Worm (Caenorhabditis elegans) whole organism, L4 larva: ENCODE data around the gene try-3.

ENCODE experiments used
- F10B5.3 ChIP-seq: sonication (generic microtip); optimal IDR thresholded peaks from 2 replicates; lab custom pipeline; 2016; ENCODE audit warnings: mild to moderate bottlenecking, missing genetic modification characterization, missing compliant biosample characterization
- ZK546.5 ChIP-seq, 2 experiments: sonication (generic microtip); optimal IDR thresholded peaks; 2 replicates each; lab custom pipeline; 2017; ENCODE audit warnings: missing biosample characterization in 2 of 2, missing genetic modification characterization in 2 of 2
- aha-1 ChIP-seq: fragments of 150-350 bp; peaks from one replicate; lab custom pipeline; 2014; ENCODE audit warnings: missing biosample characterization, missing genetic modification characterization
- aly-2 ChIP-seq: sonication (generic microtip); optimal IDR thresholded peaks from 2 replicates; lab custom pipeline; 2018; ENCODE audit warnings: missing biosample characterization, missing genetic modification characterization
- ama-1 ChIP-seq: fragments of 150-350 bp; optimal IDR thresholded peaks from 2 replicates; lab custom pipeline; 2014; ENCODE audit warnings: inconsistent platforms, mixed read lengths
- ceh-28 ChIP-seq: fragments of 150-350 bp; optimal IDR thresholded peaks from 2 replicates; lab custom pipeline; 2014; ENCODE audit warnings: missing biosample characterization, missing genetic modification reagents, missing genetic modification characterization
- cey-2 ChIP-seq: sonication (generic microtip); optimal IDR thresholded peaks from 3 replicates; lab custom pipeline; 2017; ENCODE audit warnings: missing genetic modification characterization, mild to moderate bottlenecking, missing compliant biosample characterization, antibody characterized with exemption, borderline replicate concordance; ENCODE audit not compliant: insufficient read depth
- ctbp-1 ChIP-seq: fragments of 200-800 bp; sonication (Bioruptor generic); IDR thresholded peaks from 2 replicates; pipeline ENCODE4 v1.3.6; 2022; ENCODE audit warnings: missing genetic modification reagents, missing genetic modification characterization, missing compliant biosample characterization
- daf-16 ChIP-seq, 3 experiments: sonication (generic microtip); optimal IDR thresholded peaks; 2 replicates each; lab custom pipeline; 2016 to 2017; ENCODE audit warnings: missing genetic modification characterization in 3 of 3, missing genetic modification reagents in 3 of 3, mild to moderate bottlenecking in 2 of 3, missing compliant biosample characterization in 2 of 3, missing biosample characterization in 1 of 3, moderate library complexity in 1 of 3
- daf-19 ChIP-seq: fragments of 200-800 bp; sonication (Bioruptor generic); conservative IDR thresholded peaks from 2 replicates; pipeline ENCODE4 v1.3.6; 2022; ENCODE audit warnings: missing genetic modification characterization, missing compliant biosample characterization
- daf-8 ChIP-seq: fragments of 200-800 bp; sonication (Bioruptor generic); IDR thresholded peaks from 2 replicates; pipeline ENCODE4 v1.3.6; 2022; ENCODE audit warnings: missing genetic modification characterization, missing compliant biosample characterization
- dmd-6 ChIP-seq: fragments of 200-800 bp; sonication (Bioruptor generic); IDR thresholded peaks from 2 replicates; pipeline ENCODE4 v1.3.6; 2022; ENCODE audit warnings: missing genetic modification reagents, missing genetic modification characterization, missing compliant biosample characterization
- duxl-1 ChIP-seq: sonication (generic microtip); optimal IDR thresholded peaks from 2 replicates; lab custom pipeline; 2016; ENCODE audit warnings: mild to moderate bottlenecking, missing genetic modification characterization, moderate library complexity, missing compliant biosample characterization; ENCODE audit not compliant: poor library complexity
- egl-43 ChIP-seq: fragments of 200-800 bp; sonication (Bioruptor generic); IDR thresholded peaks from 2 replicates; pipeline ENCODE4 v1.3.6; 2022; ENCODE audit warnings: missing genetic modification reagents, missing genetic modification characterization, missing compliant biosample characterization
- fkh-10 ChIP-seq: fragments of 150-350 bp; optimal IDR thresholded peaks from 2 replicates; lab custom pipeline; 2014; ENCODE audit warnings: missing biosample characterization, missing genetic modification reagents, missing genetic modification characterization
- hlh-30 ChIP-seq: sonication (generic microtip); optimal IDR thresholded peaks from 2 replicates; lab custom pipeline; 2017; ENCODE audit warnings: antibody characterized with exemption, mild to moderate bottlenecking, missing genetic modification characterization, missing compliant biosample characterization; ENCODE audit not compliant: insufficient read depth
- lin-29 ChIP-seq: fragments of 200-800 bp; sonication (Bioruptor generic); IDR thresholded peaks from 2 replicates; pipeline ENCODE4 v1.3.6; 2022; ENCODE audit warnings: missing genetic modification reagents, missing genetic modification characterization, missing compliant biosample characterization
- lin-38 ChIP-seq: fragments of 200-800 bp; sonication (Bioruptor generic); IDR thresholded peaks from 2 replicates; pipeline ENCODE4 v1.3.6; 2022; ENCODE audit warnings: missing genetic modification reagents, missing genetic modification characterization, missing compliant biosample characterization
- lir-3 ChIP-seq: sonication (generic microtip); optimal IDR thresholded peaks from 2 replicates; lab custom pipeline; 2016; ENCODE audit warnings: mild to moderate bottlenecking, missing genetic modification characterization, missing compliant biosample characterization
- mdt-29 ChIP-seq: fragments of 200-800 bp; sonication (Bioruptor generic); IDR thresholded peaks from 2 replicates; pipeline ENCODE4 v1.3.6; 2022; ENCODE audit warnings: missing genetic modification reagents, missing genetic modification characterization, missing compliant biosample characterization
- mes-2 ChIP-seq: sonication (generic microtip); optimal IDR thresholded peaks from 2 replicates; lab custom pipeline; 2016; ENCODE audit warnings: missing genotype, mild to moderate bottlenecking, missing genetic modification characterization, missing compliant biosample characterization; ENCODE audit not compliant: poor library complexity, severe bottlenecking
- mxl-3 ChIP-seq: fragments of 200-800 bp; sonication (Bioruptor generic); optimal IDR thresholded peaks from 2 replicates; lab custom pipeline; 2018; ENCODE audit warnings: mild to moderate bottlenecking, missing genetic modification characterization, missing compliant biosample characterization
- nhr-10 ChIP-seq: fragments of 150-350 bp; optimal IDR thresholded peaks from 2 replicates; lab custom pipeline; 2014; ENCODE audit warnings: missing biosample characterization, missing genetic modification characterization
- nhr-48 ChIP-seq: sonication (generic microtip); optimal IDR thresholded peaks from 2 replicates; lab custom pipeline; 2016; ENCODE audit warnings: mild to moderate bottlenecking, missing genetic modification characterization, missing compliant biosample characterization
- nhr-76 ChIP-seq: fragments of 150-350 bp; optimal IDR thresholded peaks from 2 replicates; lab custom pipeline; 2014; ENCODE audit warnings: missing biosample characterization, missing genetic modification characterization
- pha-4 ChIP-seq, 2 experiments: fragments of 150-350 bp in 1 of 2; fragments of 200-800 bp in 1 of 2; sonication (Bioruptor generic) in 1 of 2; IDR thresholded peaks in 1 of 2; optimal IDR thresholded peaks in 1 of 2; 2 replicates each; pipeline versions ENCODE4 v1.3.6 to Lab custom; 2014 to 2022; ENCODE audit warnings: missing genetic modification characterization in 2 of 2, missing genetic modification reagents in 2 of 2, missing biosample characterization in 1 of 2, missing compliant biosample characterization in 1 of 2
- rbr-2 ChIP-seq: sonication (generic microtip); optimal IDR thresholded peaks from 2 replicates; lab custom pipeline; 2016; ENCODE audit warnings: missing genotype, missing genetic modification characterization, missing compliant biosample characterization
- sdz-12 ChIP-seq: fragments of 200-800 bp; sonication (Bioruptor generic); optimal IDR thresholded peaks from 2 replicates; lab custom pipeline; 2018; ENCODE audit warnings: mild to moderate bottlenecking, missing genetic modification characterization, missing compliant biosample characterization
- snpc-1.2 ChIP-seq: fragments of 200-800 bp; sonication (Bioruptor generic); IDR thresholded peaks from 2 replicates; pipeline ENCODE4 v1.3.6; 2022; ENCODE audit warnings: missing genetic modification reagents, missing genetic modification characterization, missing compliant biosample characterization
- spr-3 ChIP-seq: fragments of 200-800 bp; sonication (Bioruptor generic); optimal IDR thresholded peaks from 2 replicates; lab custom pipeline; 2018; ENCODE audit warnings: mild to moderate bottlenecking, missing genetic modification characterization, missing compliant biosample characterization
- tra-1 ChIP-seq: fragments of 200-800 bp; sonication (Bioruptor generic); IDR thresholded peaks from 2 replicates; pipeline ENCODE4 v1.3.6; 2022; ENCODE audit warnings: missing genetic modification reagents, missing genetic modification characterization, missing compliant biosample characterization
- unc-62 ChIP-seq, 3 experiments: fragments of 150-350 bp in 1 of 3; sonication (generic microtip); optimal IDR thresholded peaks in 2 of 3; peaks in 1 of 3; 1 replicate in 1 of 3; 2 replicates in 2 of 3; lab custom pipeline; 2014 to 2017; ENCODE audit warnings: missing biosample characterization in 3 of 3, missing genetic modification characterization in 3 of 3, missing genetic modification reagents in 3 of 3, missing genotype in 1 of 3
- zfp-2 ChIP-seq: sonication (generic microtip); optimal IDR thresholded peaks from 2 replicates; lab custom pipeline; 2016; ENCODE audit warnings: mild to moderate bottlenecking, missing genetic modification characterization, missing compliant biosample characterization
- zip-11 ChIP-seq: fragments of 200-800 bp; sonication (Bioruptor generic); IDR thresholded peaks from 2 replicates; pipeline ENCODE4 v1.3.6; 2022; ENCODE audit warnings: missing genetic modification characterization, missing compliant biosample characterization
- zip-2 ChIP-seq: fragments of 150-350 bp; optimal IDR thresholded peaks from 2 replicates; lab custom pipeline; 2014; ENCODE audit warnings: missing biosample characterization, missing genetic modification characterization
- ztf-11 ChIP-seq: fragments of 150-350 bp; optimal IDR thresholded peaks from 2 replicates; lab custom pipeline; 2014; ENCODE audit warnings: missing biosample characterization, missing genetic modification characterization
- ztf-7 ChIP-seq: fragments of 150-350 bp; optimal IDR thresholded peaks from 2 replicates; lab custom pipeline; 2014; ENCODE audit warnings: missing biosample characterization, missing genetic modification characterization

try-3 gene

ce11 chrIV:6519593-6519992 lies 37.4 kb upstream of the try-3 start, which contains the start of gene C01G5.9:
Gene C01G5.9, plus strand, starts transcription at chrIV:6519893.
- no peak for TF ChIP-seq F10B5.3 (tag; lab: Kevin White, UChicago)
- no peak for TF ChIP-seq ama-1 (lab: Kevin White, UChicago)
- no peak for TF ChIP-seq ZK546.5 (tag; optimal IDR thresholded peaks at IDR 0.05; lab: Kevin White, UChicago)
- no peak for TF ChIP-seq daf-8 (GFP tag; lab: Robert Waterston, UW)
- TF ChIP-seq ztf-7 (tag; lab: Kevin White, UChicago), result no peak
- no peak for TF ChIP-seq ceh-28 (tag; lab: Kevin White, UChicago)
- no peak for TF ChIP-seq zip-2
- no peak for TF ChIP-seq ztf-11 (tag; lab: Kevin White, UChicago)
- TF ChIP-seq nhr-10, result no peak
- no peak for TF ChIP-seq cey-2 (tag; lab: Kevin White, UChicago)
- TF ChIP-seq unc-62 (GFP tag; optimal IDR thresholded peaks at IDR 0.05 in 1 of 2; lab: Kevin White, UChicago), result no peak
- no peak for TF ChIP-seq unc-62 (tag; optimal IDR thresholded peaks at IDR 0.05; lab: Kevin White, UChicago)
- no peak for TF ChIP-seq dmd-6 (GFP tag; lab: Robert Waterston, UW)
- TF ChIP-seq lin-29 (GFP tag; lab: Robert Waterston, UW), result no peak
- TF ChIP-seq egl-43, result no peak
- no peak for TF ChIP-seq duxl-1 (tag; lab: Kevin White, UChicago)
- TF ChIP-seq nhr-48 (tag; lab: Kevin White, UChicago), result no peak
- TF ChIP-seq pha-4 (GFP tag; IDR thresholded peaks at IDR 0.05; lab: Robert Waterston, UW), result no peak
- TF ChIP-seq pha-4 (tag; optimal IDR thresholded peaks at IDR 0.05; lab: Kevin White, UChicago), result no peak
- no peak for TF ChIP-seq zip-11 (GFP tag; lab: Robert Waterston, UW)
- TF ChIP-seq daf-19 (GFP tag; lab: Robert Waterston, UW), result no peak

- TF ChIP-seq zip-2, result no peak
- no peak for TF ChIP-seq sdz-12 (GFP tag; lab: Kevin White, UChicago)
- TF ChIP-seq ctbp-1 (GFP tag; lab: Robert Waterston, UW), result no peak
- TF ChIP-seq aly-2 (tag; lab: Kevin White, UChicago), result no peak
- no peak for TF ChIP-seq lir-3 (tag; lab: Kevin White, UChicago)
- no peak for TF ChIP-seq tra-1 (GFP tag; lab: Robert Waterston, UW)
- no peak for TF ChIP-seq mxl-3 (GFP tag; lab: Kevin White, UChicago)
- peak; percentile 33 for TF ChIP-seq lin-38 (GFP tag; lab: Robert Waterston, UW)
- TF ChIP-seq hlh-30, result peak; percentile 82
- TF ChIP-seq unc-62 (GFP tag; optimal IDR thresholded peaks at IDR 0.05 in 1 of 2; lab: Kevin White, UChicago), result no peak
- TF ChIP-seq unc-62 (tag; optimal IDR thresholded peaks at IDR 0.05; lab: Kevin White, UChicago), result no peak
- TF ChIP-seq nhr-76, result no peak
- TF ChIP-seq daf-16 (GFP tag; optimal IDR thresholded peaks at IDR 0.05; lab: Kevin White, UChicago), result no peak
- no peak for TF ChIP-seq daf-16 (tag; optimal IDR thresholded peaks at IDR 0.05; lab: Kevin White, UChicago)
- TF ChIP-seq zfp-2, result no peak
- no peak for TF ChIP-seq fkh-10 (GFP tag; lab: Kevin White, UChicago)
- TF ChIP-seq, all 104 proteins: peak for 2
Measured at ce11 chrIV:6522305-6522917, 34.5 kb upstream of the try-3 start, which contains the start of gene ddi-1. Gene ddi-1, plus strand, starts transcription at chrIV:6522867.

ce11 chrIV:6523773-6524172 lies 33.2 kb upstream of the try-3 start:
- peak in 1 of 2 experiments; percentile 94 for TF ChIP-seq unc-62 (GFP tag; optimal IDR thresholded peaks at IDR 0.05 in 1 of 2; lab: Kevin White, UChicago)
- no peak for TF ChIP-seq unc-62 (tag; optimal IDR thresholded peaks at IDR 0.05; lab: Kevin White, UChicago)
- TF ChIP-seq rbr-2 (tag; lab: Kevin White, UChicago), result no peak

ce11 chrIV:6524531-6524930 lies 32.4 kb upstream of the try-3 start, which contains the start of gene C01G5.5:
Gene C01G5.5, plus strand, starts transcription at chrIV:6524610.
- TF ChIP-seq spr-3 (GFP tag; lab: Kevin White, UChicago) (no peak), sdz-12 (GFP tag; lab: Kevin White, UChicago) (no peak), mdt-29 (GFP tag; lab: Robert Waterston, UW) (no peak), snpc-1.2 (0 out of 2 replicates have a peak, but pooled peaks have one; percentile 32), mes-2 (tag; lab: Kevin White, UChicago) (peak; percentile 15), aha-1 (peak; percentile 59)
- TF ChIP-seq, all 104 proteins: peak for 3
